Worm (Caenorhabditis elegans) whole organism, L2 larva: Measurements from ENCODE around the gene nstp-1.

Source experiments
- ZK546.5 ChIP-seq: sonication (generic microtip); optimal IDR thresholded peaks from 2 replicates; lab custom pipeline; 2017; ENCODE audit warnings: missing biosample characterization, missing genetic modification characterization
- egl-27 ChIP-seq: sonication (generic microtip); optimal IDR thresholded peaks from 3 replicates; lab custom pipeline; 2017; ENCODE audit warnings: missing biosample characterization, missing genetic modification reagents, missing genetic modification characterization
- elt-1 ChIP-seq: fragments of 150-350 bp; optimal IDR thresholded peaks from 2 replicates; lab custom pipeline; 2014; ENCODE audit warnings: missing biosample characterization, missing genetic modification characterization
- elt-3 ChIP-seq: sonication (generic microtip); optimal IDR thresholded peaks from 2 replicates; lab custom pipeline; 2017; ENCODE audit warnings: missing biosample characterization, missing genetic modification characterization
- fos-1 ChIP-seq: fragments of 150-350 bp; optimal IDR thresholded peaks from 2 replicates; lab custom pipeline; 2014; ENCODE audit warnings: missing biosample characterization, missing genetic modification characterization
- lin-13 ChIP-seq: fragments of 150-350 bp; optimal IDR thresholded peaks from 2 replicates; lab custom pipeline; 2014; ENCODE audit warnings: missing biosample characterization, missing genetic modification reagents, missing genetic modification characterization
- mab-5 ChIP-seq: fragments of 150-350 bp; optimal IDR thresholded peaks from 2 replicates; lab custom pipeline; 2014; ENCODE audit warnings: missing biosample characterization, missing genetic modification characterization
- nhr-11 ChIP-seq: fragments of 150-350 bp; optimal IDR thresholded peaks from 2 replicates; lab custom pipeline; 2014; ENCODE audit warnings: missing biosample characterization, missing genetic modification characterization
- nhr-77 ChIP-seq: fragments of 150-350 bp; optimal IDR thresholded peaks from 2 replicates; lab custom pipeline; 2014; ENCODE audit warnings: missing biosample characterization, missing genetic modification characterization
- unc-39 ChIP-seq: fragments of 150-350 bp; optimal IDR thresholded peaks from 2 replicates; lab custom pipeline; 2014; ENCODE audit warnings: missing biosample characterization, missing genetic modification characterization

DNA sequence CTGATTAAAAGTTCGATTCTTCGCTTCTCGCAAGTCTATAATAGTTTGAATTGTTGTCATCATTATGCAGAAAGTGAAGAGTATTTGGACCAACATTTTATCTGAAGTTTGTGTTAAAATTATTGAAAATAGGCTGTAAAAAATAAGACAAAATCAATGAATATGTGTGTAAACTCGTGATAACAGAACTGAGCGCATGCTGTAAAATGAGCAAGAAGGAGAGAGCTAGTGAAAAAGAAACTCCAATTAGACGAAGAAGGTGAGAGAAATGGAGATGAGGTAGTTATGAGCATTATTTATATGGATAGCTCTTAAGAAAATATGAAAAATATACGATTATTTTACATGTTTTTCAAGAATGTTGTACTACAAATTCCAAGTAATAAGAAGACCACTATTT, 36.2 kb downstream of the nstp-1 start, which contains the start of gene C53D6.4:
- TF ChIP-seq fos-1 (tag; lab: Kevin White, UChicago) (no peak), egl-27 (no peak), unc-39 (tag; lab: Kevin White, UChicago) (no peak), lin-13 (GFP tag; lab: Kevin White, UChicago) (no peak), elt-1 (tag; lab: Kevin White, UChicago) (no peak), nhr-77 (tag; lab: Kevin White, UChicago) (no peak), ZK546.5 (tag; lab: Kevin White, UChicago) (no peak), elt-3 (tag; lab: Kevin White, UChicago) (no peak), mab-5 (tag; lab: Kevin White, UChicago) (no peak), nhr-11 (tag; lab: Kevin White, UChicago) (no peak)
